Fruit fly (Drosophila melanogaster): ENCODE results near the gene Scgbeta.
A peak's percentile ranks its signal among the peaks of the same experiment; 100 is the strongest.

Gene Scgbeta

dm6 chr3R:12382563-12382962 lies 39.7 kb downstream of the Scgbeta start, which contains the start of gene CG10035:
Gene CG10035 (minus strand): TSS chr3R:12382691.
- TF ChIP-seq CG5204 (GFP tag; optimal IDR thresholded peaks at IDR 0.05) (no peak), cic (GFP tag; optimal IDR thresholded peaks at IDR 0.05) (no peak), CG14711 (tag; optimal IDR thresholded peaks at IDR 0.05) (no peak), CG12768 (GFP tag; optimal IDR thresholded peaks at IDR 0.05) (no peak), CG7045 (GFP tag; optimal IDR thresholded peaks at IDR 0.05) (no peak), CG1620 (GFP tag; optimal IDR thresholded peaks at IDR 0.05) (no peak), CG7101 (tag; optimal IDR thresholded peaks at IDR 0.05) (no peak), CG33017 (tag; optimal IDR thresholded peaks at IDR 0.05) (no peak), bab1 (GFP tag; optimal IDR thresholded peaks at IDR 0.05) (no peak), Hr96 (GFP tag; optimal IDR thresholded peaks at IDR 0.05) (no peak)

- TF ChIP-seq CG7101 (tag; optimal IDR thresholded peaks at IDR 0.05) (no peak), CG12768 (GFP tag; optimal IDR thresholded peaks at IDR 0.05) (peak; percentile 39)
Observed at dm6 chr3R:12381130-12381700, 41.0 kb downstream of the Scgbeta start.

- TF ChIP-seq Clk (GFP tag; optimal IDR thresholded peaks at IDR 0.05), result no peak
- no peak for TF ChIP-seq CG1620 (GFP tag; optimal IDR thresholded peaks at IDR 0.05)
- no peak for TF ChIP-seq Crg-1 (GFP tag; optimal IDR thresholded peaks at IDR 0.05)
- no peak for TF ChIP-seq cnc (optimal IDR thresholded peaks at IDR 0.05)
- no peak for TF ChIP-seq CG12768 (GFP tag; optimal IDR thresholded peaks at IDR 0.05)
- TF ChIP-seq cic (GFP tag; optimal IDR thresholded peaks at IDR 0.05), result no peak
- TF ChIP-seq Hr96 (GFP tag; optimal IDR thresholded peaks at IDR 0.05), result no peak
- no peak for TF ChIP-seq kay (GFP tag; ENCODE audit: borderline replicate concordance)
- TF ChIP-seq CG7101 (tag; optimal IDR thresholded peaks at IDR 0.05), result no peak
Observed at dm6 chr3R:12379708-12380107, 42.5 kb downstream of the Scgbeta start, which contains the start of gene GstD8. Gene GstD8 (plus strand): TSS chr3R:12380008.

dm6 chr3R:12379249-12379648 lies 43.0 kb downstream of the Scgbeta start:
- TF ChIP-seq cnc (optimal IDR thresholded peaks at IDR 0.05) (no peak), cic (GFP tag; optimal IDR thresholded peaks at IDR 0.05) (no peak), CG11617 (GFP tag; optimal IDR thresholded peaks at IDR 0.05) (no peak), kay (GFP tag; ENCODE audit: borderline replicate concordance) (no peak), CG1620 (GFP tag; optimal IDR thresholded peaks at IDR 0.05) (no peak)

dm6 chr3R:12378200-12378599 lies 44.0 kb downstream of the Scgbeta start, which contains the start of gene GstD7:
Gene GstD7 (plus strand): TSS chr3R:12378500.
- TF ChIP-seq Mnt (GFP tag; optimal IDR thresholded peaks at IDR 0.05), result no peak
- TF ChIP-seq kay (GFP tag; ENCODE audit: borderline replicate concordance), result peak; percentile 18

dm6 chr3R:12376828-12377227 lies 45.4 kb downstream of the Scgbeta start, which contains the start of gene GstD6:
Gene GstD6 (plus strand): TSS chr3R:12377128.
- TF ChIP-seq pad (GFP tag; optimal IDR thresholded peaks at IDR 0.05), result no peak
- TF ChIP-seq CG7101 (tag; optimal IDR thresholded peaks at IDR 0.05), result no peak
- TF ChIP-seq CG7045 (GFP tag; optimal IDR thresholded peaks at IDR 0.05), result no peak
- TF ChIP-seq CG5204 (GFP tag; optimal IDR thresholded peaks at IDR 0.05), result no peak
- no peak for TF ChIP-seq Clk (GFP tag; optimal IDR thresholded peaks at IDR 0.05)
- no peak for TF ChIP-seq Mnt (GFP tag; optimal IDR thresholded peaks at IDR 0.05)
- TF ChIP-seq tj (GFP tag; optimal IDR thresholded peaks at IDR 0.05), result no peak
- no peak for TF ChIP-seq cnc (optimal IDR thresholded peaks at IDR 0.05)
- TF ChIP-seq ovo (GFP tag; optimal IDR thresholded peaks at IDR 0.05), result no peak
- no peak for TF ChIP-seq CG14711 (tag; optimal IDR thresholded peaks at IDR 0.05)
- TF ChIP-seq toe (GFP tag; optimal IDR thresholded peaks at IDR 0.05), result no peak
- TF ChIP-seq CG33017 (tag; optimal IDR thresholded peaks at IDR 0.05), result no peak
- TF ChIP-seq cic (GFP tag; optimal IDR thresholded peaks at IDR 0.05), result no peak
- no peak for TF ChIP-seq Hr96 (GFP tag; optimal IDR thresholded peaks at IDR 0.05)
- no peak for TF ChIP-seq CG1620 (GFP tag; optimal IDR thresholded peaks at IDR 0.05)
- no peak for TF ChIP-seq bab1 (GFP tag; optimal IDR thresholded peaks at IDR 0.05)
- no peak for TF ChIP-seq kay (GFP tag; ENCODE audit: borderline replicate concordance)
- TF ChIP-seq CG11617 (GFP tag; optimal IDR thresholded peaks at IDR 0.05), result no peak

- TF ChIP-seq Clk (GFP tag; optimal IDR thresholded peaks at IDR 0.05) (no peak), CG7045 (GFP tag; optimal IDR thresholded peaks at IDR 0.05) (no peak), kay (GFP tag; ENCODE audit: borderline replicate concordance) (no peak), Hr96 (GFP tag; optimal IDR thresholded peaks at IDR 0.05) (no peak), CG12768 (GFP tag; optimal IDR thresholded peaks at IDR 0.05) (no peak)
Observed at dm6 chr3R:12375258-12375783, 46.9 kb downstream of the Scgbeta start, which contains the start of gene GstD5. Gene GstD5 (plus strand): TSS chr3R:12375733.

- no peak for TF ChIP-seq cnc (optimal IDR thresholded peaks at IDR 0.05)
- TF ChIP-seq kay (GFP tag; ENCODE audit: borderline replicate concordance), result no peak
- TF ChIP-seq Crg-1 (GFP tag; optimal IDR thresholded peaks at IDR 0.05), result no peak
- TF ChIP-seq cic (GFP tag; optimal IDR thresholded peaks at IDR 0.05), result no peak
- no peak for TF ChIP-seq CG12768 (GFP tag; optimal IDR thresholded peaks at IDR 0.05)
- TF ChIP-seq Clk (GFP tag; optimal IDR thresholded peaks at IDR 0.05), result no peak
- TF ChIP-seq CG1620 (GFP tag; optimal IDR thresholded peaks at IDR 0.05), result no peak
- TF ChIP-seq toe (GFP tag; optimal IDR thresholded peaks at IDR 0.05), result no peak
- no peak for TF ChIP-seq CG5204 (GFP tag; optimal IDR thresholded peaks at IDR 0.05)
- no peak for TF ChIP-seq CG14711 (tag; optimal IDR thresholded peaks at IDR 0.05)
- no peak for TF ChIP-seq Mnt (GFP tag; optimal IDR thresholded peaks at IDR 0.05)
Observed at dm6 chr3R:12373800-12374199, 48.4 kb downstream of the Scgbeta start, which contains the start of gene GstD4. Gene GstD4 (plus strand): TSS chr3R:12374100.

Measured in whole organism, adult.